Fruit fly (Drosophila melanogaster) whole organism, embryonic: ENCODE measurements around the gene CG7985.

Experiments used
- Bgb ChIP-seq: fragments of 200-800 bp; sonication (Bioruptor generic); IDR thresholded peaks from 2 replicates; pipeline ENCODE4 v1.3.6; 2022; ENCODE audit warnings: missing biosample characterization, missing genetic modification characterization; ENCODE audit not compliant: partially characterized antibody
- C15 ChIP-seq: fragments of 200-800 bp; sonication (Bioruptor generic); IDR thresholded peaks from 3 replicates; pipeline ENCODE4 v1.3.6; 2022; ENCODE audit warnings: missing biosample characterization, missing genetic modification characterization
- CG10543 ChIP-seq: fragments of 200-800 bp; sonication (Bioruptor generic); optimal IDR thresholded peaks from 3 replicates; lab custom pipeline; 2017; ENCODE audit warnings: missing biosample characterization, mild to moderate bottlenecking, missing genetic modification characterization, moderate library complexity
- CG10959 ChIP-seq: fragments of 200-800 bp; sonication (Bioruptor generic); IDR thresholded peaks from 2 replicates; pipeline ENCODE4 v1.3.6; 2022; ENCODE audit warnings: missing biosample characterization, missing genetic modification characterization
- CG11247 ChIP-seq: fragments of 200-800 bp; sonication (Bioruptor generic); IDR thresholded peaks from 2 replicates; pipeline ENCODE4 v1.3.6; 2022; ENCODE audit warnings: missing biosample characterization, missing genetic modification characterization
- CG11696 ChIP-seq: fragments of 200-800 bp; sonication (Bioruptor generic); IDR thresholded peaks from 2 replicates; pipeline ENCODE4 v1.3.6; 2022; ENCODE audit warnings: missing biosample characterization, missing genetic modification characterization
- CG12659 ChIP-seq: fragments of 200-800 bp; sonication (Bioruptor generic); optimal IDR thresholded peaks from 3 replicates; lab custom pipeline; 2017; ENCODE audit warnings: mild to moderate bottlenecking, missing biosample characterization, missing genetic modification reagents, missing genetic modification characterization
- CG15479 ChIP-seq: fragments of 200-800 bp; sonication (Bioruptor generic); optimal IDR thresholded peaks from 3 replicates; lab custom pipeline; 2019; ENCODE audit warnings: missing biosample characterization, mild to moderate bottlenecking, missing genetic modification characterization, moderate library complexity
- CG16815 ChIP-seq: fragments of 200-800 bp; sonication (Bioruptor generic); optimal IDR thresholded peaks from 3 replicates; lab custom pipeline; 2017; ENCODE audit warnings: missing biosample characterization, mild to moderate bottlenecking, missing genetic modification characterization
- CG18764 ChIP-seq: fragments of 200-800 bp; sonication (Bioruptor generic); optimal IDR thresholded peaks from 3 replicates; lab custom pipeline; 2016; ENCODE audit warnings: missing biosample characterization, missing genetic modification characterization
- CG4854 ChIP-seq: fragments of 200-800 bp; sonication (Bioruptor generic); optimal IDR thresholded peaks from 2 replicates; lab custom pipeline; 2016; ENCODE audit warnings: missing biosample characterization, missing genetic modification characterization, inconsistent platforms
- CG5953 ChIP-seq: fragments of 200-800 bp; sonication (Bioruptor generic); IDR thresholded peaks from 2 replicates; pipeline ENCODE4 v1.3.6; 2022; ENCODE audit warnings: missing biosample characterization, missing genetic modification characterization
- CG6765 ChIP-seq: fragments of 200-800 bp; sonication (Bioruptor generic); optimal IDR thresholded peaks from 3 replicates; lab custom pipeline; 2017; ENCODE audit warnings: missing biosample characterization, mild to moderate bottlenecking, missing genetic modification characterization
- CG7963 ChIP-seq: fragments of 200-800 bp; sonication (Bioruptor generic); IDR thresholded peaks from 3 replicates; pipeline ENCODE4 v1.3.6; 2022; ENCODE audit warnings: missing biosample characterization, missing genetic modification characterization; ENCODE audit not compliant: partially characterized antibody
- CG9609 ChIP-seq: fragments of 200-800 bp; sonication (Bioruptor generic); optimal IDR thresholded peaks from 3 replicates; lab custom pipeline; 2016; ENCODE audit warnings: missing biosample characterization, missing genetic modification characterization
- CG9932 ChIP-seq: fragments of 200-800 bp; sonication (Bioruptor generic); IDR thresholded peaks from 2 replicates; pipeline ENCODE4 v1.3.6; 2022; ENCODE audit warnings: missing biosample characterization, missing genetic modification characterization
- Chrac-16 ChIP-seq: fragments of 200-800 bp; sonication (Bioruptor generic); optimal IDR thresholded peaks from 3 replicates; lab custom pipeline; 2016; ENCODE audit warnings: missing biosample characterization, missing genetic modification characterization
- E2f2 ChIP-seq: fragments of 200-800 bp; sonication (Bioruptor generic); IDR thresholded peaks from 2 replicates; pipeline ENCODE4 v1.3.6; 2022; ENCODE audit warnings: missing biosample characterization, missing genetic modification characterization
- Ets65A ChIP-seq: fragments of 200-800 bp; sonication (Bioruptor generic); peaks from one replicate; lab custom pipeline; 2016; ENCODE audit warnings: missing biosample characterization, missing genetic modification characterization
- Fer2 ChIP-seq: fragments of 200-800 bp; sonication (Bioruptor generic); optimal IDR thresholded peaks from 2 replicates; lab custom pipeline; 2018; ENCODE audit warnings: missing biosample characterization, mild to moderate bottlenecking, missing genetic modification characterization, moderate library complexity
- Kr ChIP-seq: fragments of 200-800 bp; sonication (Bioruptor generic); optimal IDR thresholded peaks from 2 replicates; lab custom pipeline; 2017; ENCODE audit warnings: missing biosample characterization, mild to moderate bottlenecking, missing genetic modification characterization
- MESR4 ChIP-seq: fragments of 200-800 bp; sonication (Bioruptor generic); optimal IDR thresholded peaks from 2 replicates; lab custom pipeline; 2018; ENCODE audit warnings: missing biosample characterization, mild to moderate bottlenecking, missing genetic modification characterization, moderate library complexity
- MTF-1 ChIP-seq: fragments of 200-800 bp; sonication (Bioruptor generic); optimal IDR thresholded peaks from 2 replicates; lab custom pipeline; 2018; ENCODE audit warnings: missing biosample characterization, mild to moderate bottlenecking, missing genetic modification characterization, borderline replicate concordance
- Xbp1 ChIP-seq: fragments of 200-800 bp; sonication (Bioruptor generic); optimal IDR thresholded peaks from 3 replicates; lab custom pipeline; 2016; ENCODE audit warnings: missing biosample characterization, mild to moderate bottlenecking, missing genetic modification characterization
- YL-1 ChIP-seq: fragments of 200-800 bp; sonication (Bioruptor generic); optimal IDR thresholded peaks from 3 replicates; lab custom pipeline; 2017; ENCODE audit warnings: missing biosample characterization, mild to moderate bottlenecking, missing genetic modification characterization
- amos ChIP-seq: fragments of 200-800 bp; sonication (Bioruptor generic); IDR thresholded peaks from 2 replicates; pipeline ENCODE4 v1.3.6; 2022; ENCODE audit warnings: missing biosample characterization, missing genetic modification characterization; ENCODE audit not compliant: partially characterized antibody
- bcd ChIP-seq: fragments of 200-800 bp; sonication (Bioruptor generic); optimal IDR thresholded peaks from 2 replicates; lab custom pipeline; 2017; ENCODE audit warnings: missing biosample characterization, mild to moderate bottlenecking, missing genetic modification characterization
- dan ChIP-seq: fragments of 200-800 bp; sonication (Bioruptor generic); IDR thresholded peaks from 2 replicates; pipeline ENCODE4 v1.3.6; 2022; ENCODE audit warnings: missing biosample characterization, missing genetic modification characterization
- disco-r ChIP-seq: fragments of 200-800 bp; sonication (Bioruptor generic); optimal IDR thresholded peaks from 2 replicates; lab custom pipeline; 2016; ENCODE audit warnings: missing biosample characterization, missing genetic modification characterization
- ewg ChIP-seq: fragments of 200-800 bp; sonication (Bioruptor generic); optimal IDR thresholded peaks from 3 replicates; lab custom pipeline; 2017; ENCODE audit warnings: mild to moderate bottlenecking, missing biosample characterization, missing genetic modification reagents, missing genetic modification characterization
- fd64A ChIP-seq: fragments of 200-800 bp; sonication (Bioruptor generic); optimal IDR thresholded peaks from 3 replicates; lab custom pipeline; 2018; ENCODE audit warnings: missing biosample characterization, mild to moderate bottlenecking, missing genetic modification characterization
- gfzf ChIP-seq: fragments of 200-800 bp; sonication (Bioruptor generic); optimal IDR thresholded peaks from 2 replicates; lab custom pipeline; 2016; ENCODE audit warnings: missing biosample characterization, mild to moderate bottlenecking, missing genetic modification characterization, moderate library complexity
- ken ChIP-seq: fragments of 200-800 bp; sonication (Bioruptor generic); IDR thresholded peaks from 3 replicates; pipeline ENCODE4 v1.3.6; 2022; ENCODE audit warnings: missing biosample characterization, missing genetic modification characterization
- pan ChIP-seq, 4 experiments: fragments of >200 bp in 3 of 4; fragments of 200-800 bp in 1 of 4; sonication (Bioruptor generic) in 1 of 4; optimal IDR thresholded peaks in 3 of 4; IDR thresholded peaks in 1 of 4; 2 replicates each; pipeline versions ENCODE4 v1.3.6 to Lab custom; 2017 to 2022; ENCODE audit warnings: missing biosample characterization in 2 of 4, missing genetic modification characterization in 2 of 4, mixed read lengths in 1 of 4
- repo ChIP-seq: fragments of 200-800 bp; sonication (Bioruptor generic); optimal IDR thresholded peaks from 2 replicates; lab custom pipeline; 2016; ENCODE audit warnings: missing biosample characterization, missing genetic modification characterization
- rib ChIP-seq: fragments of 200-800 bp; sonication (Bioruptor generic); IDR thresholded peaks from 2 replicates; pipeline ENCODE4 v1.3.6; 2022; ENCODE audit warnings: missing biosample characterization, missing genetic modification characterization
- row ChIP-seq: fragments of 200-800 bp; sonication (Bioruptor generic); IDR thresholded peaks from 3 replicates; pipeline ENCODE4 v1.3.6; 2022; ENCODE audit warnings: missing biosample characterization, missing genetic modification characterization
- sens ChIP-seq: fragments of 200-800 bp; sonication (Bioruptor generic); peaks from one replicate; lab custom pipeline; 2016; ENCODE audit warnings: missing biosample characterization, missing genetic modification characterization
- seq ChIP-seq: fragments of 200-800 bp; sonication (Bioruptor generic); IDR thresholded peaks from 2 replicates; pipeline ENCODE4 v1.3.6; 2022; ENCODE audit warnings: missing biosample characterization, missing genetic modification characterization
- tgo ChIP-seq: fragments of 200-800 bp; sonication (Bioruptor generic); IDR thresholded peaks from 3 replicates; pipeline ENCODE4 v1.3.6; 2022; ENCODE audit warnings: missing biosample characterization, missing genetic modification characterization
- trem ChIP-seq: fragments of 200-800 bp; optimal IDR thresholded peaks from 3 replicates; lab custom pipeline; 2019; ENCODE audit warnings: missing biosample characterization, mild to moderate bottlenecking, missing genetic modification characterization, moderate library complexity
- ttk ChIP-seq: fragments of 200-800 bp; sonication (Bioruptor generic); IDR thresholded peaks from 2 replicates; pipeline ENCODE4 v2.1.2; 2022; ENCODE audit warnings: missing biosample characterization, missing genetic modification characterization
- unc-4 ChIP-seq: fragments of 200-800 bp; sonication (Bioruptor generic); IDR thresholded peaks from 2 replicates; pipeline ENCODE4 v1.3.6; 2022; ENCODE audit warnings: missing biosample characterization, missing genetic modification characterization; ENCODE audit not compliant: partially characterized antibody
- unpg ChIP-seq: fragments of 200-800 bp; sonication (Bioruptor generic); optimal IDR thresholded peaks from 3 replicates; lab custom pipeline; 2018; ENCODE audit warnings: missing biosample characterization, mild to moderate bottlenecking, missing genetic modification characterization, moderate library complexity
- wor ChIP-seq: fragments of 200-800 bp; sonication (Bioruptor generic); IDR thresholded peaks from 2 replicates; pipeline ENCODE4 v1.3.6; 2022; ENCODE audit warnings: missing biosample characterization, missing genetic modification characterization
- z ChIP-seq: fragments of 200-800 bp; sonication (Bioruptor generic); IDR thresholded peaks from 3 replicates; pipeline ENCODE4 v1.3.6; 2022; ENCODE audit warnings: missing biosample characterization, missing genetic modification characterization

CG7985 gene

DNA sequence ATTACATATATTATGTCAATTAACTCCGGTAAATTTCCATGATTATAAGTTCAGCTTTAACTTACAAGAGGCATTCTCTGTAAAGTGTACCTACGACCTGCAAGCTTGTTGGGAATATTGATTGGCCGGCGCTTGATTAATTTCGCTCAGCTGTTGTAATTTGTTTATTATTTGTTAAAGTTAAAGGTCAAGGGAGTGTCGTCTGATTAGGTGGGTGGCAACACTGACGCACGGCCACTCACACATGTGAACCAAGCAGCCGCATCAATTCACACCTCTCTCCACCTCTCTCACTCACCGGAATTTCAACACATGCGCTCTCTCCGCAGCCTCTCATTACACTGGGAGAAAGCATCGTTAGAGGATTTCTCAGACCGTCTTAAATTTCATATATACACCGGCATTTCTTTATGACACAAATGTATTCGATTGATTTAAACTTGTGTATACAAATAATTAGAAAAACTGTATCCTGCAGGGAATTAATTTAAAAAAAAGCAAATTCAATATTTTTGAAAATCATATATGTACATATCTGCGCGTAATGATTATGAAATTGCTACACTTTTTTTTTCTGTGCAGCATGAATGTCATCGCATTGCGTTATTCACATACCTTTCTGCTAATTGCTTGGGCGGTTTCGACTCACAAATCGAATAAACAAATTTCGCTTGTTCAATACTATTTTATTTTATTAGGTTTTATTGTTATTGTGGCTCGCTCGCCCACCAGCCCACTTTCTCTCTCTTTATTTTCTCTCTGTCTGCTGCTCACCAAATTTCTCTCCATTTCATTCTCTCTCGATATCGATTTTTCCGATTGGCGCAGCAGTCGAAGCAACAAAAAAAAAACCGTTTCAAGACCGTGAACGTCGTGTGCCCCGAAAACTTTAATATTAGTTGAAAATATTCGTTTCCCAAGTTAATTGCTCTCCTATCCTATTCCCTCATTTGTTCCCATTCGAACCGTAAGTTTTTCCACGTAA is 27.4 kb upstream of the CG7985 start (continued):
- peak; percentile 95 for TF ChIP-seq CG12659
- TF ChIP-seq CG9932 (GFP tag; lab: Robert Waterston, UW), result peak; percentile 82
- peak; percentile 45 for TF ChIP-seq CG15479 (GFP tag; lab: Kevin White, UChicago)
- TF ChIP-seq Ets65A (GFP tag; lab: Kevin White, UChicago), result peak; percentile 98
- peak; percentile 31; the same call in 1 of the 2 replicates for TF ChIP-seq dan
- TF ChIP-seq CG5953 (GFP tag; lab: Robert Waterston, UW), result peak; percentile 87
- TF ChIP-seq unc-4 (GFP tag; lab: Robert Waterston, UW), result no peak
- TF ChIP-seq CG16815 (GFP tag; lab: Kevin White, UChicago), result peak; percentile 90
- TF ChIP-seq repo (GFP tag; lab: Kevin White, UChicago), result peak; percentile 80
- TF ChIP-seq CG18764 (GFP tag; lab: Kevin White, UChicago), result peak; percentile 90
- TF ChIP-seq CG10959 (GFP tag; lab: Robert Waterston, UW), result peak; percentile 78
- TF ChIP-seq MTF-1 (GFP tag; lab: Kevin White, UChicago), result peak; percentile 71
- TF ChIP-seq CG4854, result peak; percentile 84
- 0 out of 3 replicates have a peak, but pooled peaks have one; percentile 7 for TF ChIP-seq z (GFP tag; lab: Robert Waterston, UW)
- TF ChIP-seq Kr (GFP tag; lab: Kevin White, UChicago), result peak; percentile 21
- peak; percentile 79 for TF ChIP-seq fd64A (GFP tag; lab: Kevin White, UChicago)
- TF ChIP-seq Fer2 (tag; lab: Kevin White, UChicago), result peak; percentile 85
- TF ChIP-seq amos (GFP tag; lab: Robert Waterston, UW), result no peak
- peak; percentile 94 for TF ChIP-seq Xbp1 (GFP tag; lab: Kevin White, UChicago)
- no peak for TF ChIP-seq CG7963 (GFP tag; lab: Robert Waterston, UW)
- peak; percentile 86 for TF ChIP-seq trem
- peak; percentile 77; the same call in 2 of the 3 replicates for TF ChIP-seq C15 (GFP tag; lab: Robert Waterston, UW)
- peak; percentile 64; the same call in 1 of the 2 replicates for TF ChIP-seq CG11247 (GFP tag; lab: Robert Waterston, UW)

DNA sequence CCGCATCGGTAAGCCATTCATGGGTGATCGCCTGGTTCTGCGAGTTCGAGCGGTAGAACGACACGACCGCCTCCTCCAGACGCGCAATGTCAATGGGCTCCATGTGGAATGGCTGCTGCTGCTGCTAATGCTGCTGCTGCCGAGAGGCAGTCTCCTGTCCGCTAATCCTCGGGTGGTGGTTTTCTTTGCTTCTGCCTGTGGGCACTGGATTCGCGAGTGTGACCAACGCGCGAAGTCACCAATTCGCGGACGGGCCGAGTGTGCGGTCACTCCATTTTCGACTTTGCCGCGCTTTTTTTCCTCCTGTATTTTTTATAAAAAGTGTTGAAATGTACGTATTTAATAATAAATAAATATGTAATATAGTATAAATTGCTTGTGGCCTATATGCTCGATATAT is 16.4 kb upstream of the CG7985 start, which contains the start of gene cdm:
Gene cdm, minus strand, starts transcription at position 236 of the 400 bp plus-strand sequence.
- TF ChIP-seq rib (GFP tag; lab: Robert Waterston, UW), result peak; percentile 3; the same call in 1 of the 2 replicates
- TF ChIP-seq CG6765, result peak; percentile 6
- TF ChIP-seq YL-1 (GFP tag; lab: Kevin White, UChicago), result peak; percentile 42
- no peak for TF ChIP-seq CG11696 (GFP tag; lab: Robert Waterston, UW)
- peak; percentile 88 for TF ChIP-seq E2f2 (GFP tag; lab: Robert Waterston, UW)
- TF ChIP-seq Chrac-16 (GFP tag; lab: Kevin White, UChicago), result no peak
- TF ChIP-seq ken (GFP tag; lab: Robert Waterston, UW), result 0 out of 3 replicates have a peak, but pooled peaks have one; percentile 32
- peak; percentile 79 for TF ChIP-seq gfzf
- TF ChIP-seq unc-4 (GFP tag; lab: Robert Waterston, UW), result peak; percentile 21; the same call in 1 of the 2 replicates
- TF ChIP-seq sens (GFP tag; lab: Kevin White, UChicago), result peak; percentile 20
- peak; percentile 3 for TF ChIP-seq bcd
- peak; percentile 62 for TF ChIP-seq ewg (GFP tag; lab: Kevin White, UChicago)
- TF ChIP-seq Bgb (GFP tag; lab: Robert Waterston, UW), result peak; percentile 42; the same call in 1 of the 2 replicates
- TF ChIP-seq seq (GFP tag; lab: Robert Waterston, UW), result peak; percentile 42; the same call in 1 of the 2 replicates
- TF ChIP-seq Fer2 (tag; lab: Kevin White, UChicago), result no peak
- no peak for TF ChIP-seq wor (GFP tag; lab: Robert Waterston, UW)
- TF ChIP-seq MESR4 (GFP tag; lab: Kevin White, UChicago), result peak; percentile 94
- no peak for TF ChIP-seq unpg
- TF ChIP-seq disco-r (GFP tag; lab: Kevin White, UChicago), result no peak
- TF ChIP-seq ttk, result no peak
- no peak for TF ChIP-seq CG9609 (GFP tag; lab: Kevin White, UChicago)
- peak; percentile 51 for TF ChIP-seq row
- no peak for TF ChIP-seq CG10543 (GFP tag; lab: Kevin White, UChicago)
- TF ChIP-seq trem, result peak; percentile 35
- no peak for TF ChIP-seq tgo (GFP tag; lab: Robert Waterston, UW)
- TF ChIP-seq pan (optimal IDR thresholded peaks at IDR 0.05; lab: Kevin White, UChicago), result no peak
- TF ChIP-seq pan (GFP tag; optimal IDR thresholded peaks at IDR 0.05 in 1 of 2, IDR thresholded peaks at IDR 0.05 in 1 of 2), result no peak
